Worm (Caenorhabditis elegans): ENCODE results near the gene ttr-42.
A peak's percentile ranks its signal among the peaks of the same experiment; 100 is the strongest.

Gene ttr-42

ce11 chrX:2553433-2553860 lies 24.1 kb upstream of the ttr-42 start (continued):
- TF ChIP-seq vab-7 (GFP tag; IDR thresholded peaks at IDR 0.05) = peak; percentile 82
- TF ChIP-seq nhr-42 (GFP tag; IDR thresholded peaks at IDR 0.05) = peak; percentile 55; the same call in 1 of the 2 replicates
- TF ChIP-seq ctbp-1 (GFP tag; IDR thresholded peaks at IDR 0.05) = peak; percentile 77
- no peak for TF ChIP-seq fos-1 (tag; optimal IDR thresholded peaks at IDR 0.05)
- peak; percentile 92 for TF ChIP-seq lim-7 (GFP tag; IDR thresholded peaks at IDR 0.05)
- peak; percentile 60; the same call in 1 of the 2 replicates for TF ChIP-seq Y75B8A.6 (GFP tag; IDR thresholded peaks at IDR 0.05)
- TF ChIP-seq dmd-6 (GFP tag; IDR thresholded peaks at IDR 0.05) = peak; percentile 60
- peak; percentile 75 for TF ChIP-seq spr-1 (tag; optimal IDR thresholded peaks at IDR 0.05)
- TF ChIP-seq F37D6.2 (tag; optimal IDR thresholded peaks at IDR 0.05) = peak; percentile 60
- TF ChIP-seq set-16 (GFP tag; IDR thresholded peaks at IDR 0.05) = peak; percentile 28; the same call in 1 of the 2 replicates
- TF ChIP-seq ceh-32 (tag; optimal IDR thresholded peaks at IDR 0.05; ENCODE audit: poor library complexity) = no peak
- no peak for TF ChIP-seq jun-1 (tag; optimal IDR thresholded peaks at IDR 0.05)
- peak; percentile 66 for TF ChIP-seq Y48G9A.11 (GFP tag; IDR thresholded peaks at IDR 0.05)
- no peak for TF ChIP-seq ztf-11 (tag; optimal IDR thresholded peaks at IDR 0.05)
- peak; percentile 70 for TF ChIP-seq dmd-8 (GFP tag; IDR thresholded peaks at IDR 0.05)
- TF ChIP-seq lir-3 (tag; optimal IDR thresholded peaks at IDR 0.05) = peak; percentile 76
- TF ChIP-seq lin-13 (GFP tag; optimal IDR thresholded peaks at IDR 0.05) = peak; percentile 53
- peak; percentile 75 for TF ChIP-seq sdz-12 (GFP tag; optimal IDR thresholded peaks at IDR 0.05)
- TF ChIP-seq lin-29 (GFP tag; IDR thresholded peaks at IDR 0.05) = peak; percentile 48; the same call in 1 of the 2 replicates
- TF ChIP-seq egl-27 (tag; optimal IDR thresholded peaks at IDR 0.05) = no peak
- TF ChIP-seq dpl-1 (GFP tag; optimal IDR thresholded peaks at IDR 0.05) = peak; percentile 17
- peak; percentile 62 for TF ChIP-seq gei-8 (GFP tag; optimal IDR thresholded peaks at IDR 0.05)
- peak; percentile 81 for TF ChIP-seq F26F4.8 (GFP tag; conservative IDR thresholded peaks at IDR 0.05)
- peak; percentile 41 for TF ChIP-seq T20F7.1 (GFP tag; optimal IDR thresholded peaks at IDR 0.05)
- peak; percentile 52 for TF ChIP-seq duxl-1 (tag; optimal IDR thresholded peaks at IDR 0.05; ENCODE audit: poor library complexity)
- TF ChIP-seq zip-11 (GFP tag; IDR thresholded peaks at IDR 0.05) = peak; percentile 56; the same call in 1 of the 2 replicates
- TF ChIP-seq D1046.2 (GFP tag; IDR thresholded peaks at IDR 0.05) = peak; percentile 73; the same call in 1 of the 2 replicates
- peak in 1 of 2 experiments; percentile 45 for TF ChIP-seq hif-1 (tag; optimal IDR thresholded peaks at IDR 0.05)
- no peak for TF ChIP-seq daf-12 (tag; optimal IDR thresholded peaks at IDR 0.05)
- TF ChIP-seq nhr-48 (tag; optimal IDR thresholded peaks at IDR 0.05) = peak; percentile 78
- TF ChIP-seq dmd-9 (GFP tag; IDR thresholded peaks at IDR 0.05) = peak; percentile 58; the same call in 1 of the 2 replicates
- 0 out of 2 replicates have a peak, but pooled peaks have one; percentile 65 for TF ChIP-seq F44E2.7 (GFP tag; IDR thresholded peaks at IDR 0.05)
- TF ChIP-seq nhr-77 (tag; optimal IDR thresholded peaks at IDR 0.05) = peak; percentile 16
- peak; percentile 81; the same call in 1 of the 2 replicates for TF ChIP-seq lin-1 (GFP tag; IDR thresholded peaks at IDR 0.05)
- TF ChIP-seq attf-4 (tag; optimal IDR thresholded peaks at IDR 0.05) = no peak
- no peak for TF ChIP-seq nhr-6 (tag; optimal IDR thresholded peaks at IDR 0.05)
- peak; percentile 83 for TF ChIP-seq T26A8.4 (GFP tag; IDR thresholded peaks at IDR 0.05)
- TF ChIP-seq Y105C5A.15 (GFP tag; IDR thresholded peaks at IDR 0.05) = 0 out of 2 replicates have a peak, but pooled peaks have one; percentile 19
- TF ChIP-seq egl-43 (GFP tag; IDR thresholded peaks at IDR 0.05) = peak; percentile 94
- TF ChIP-seq mxl-2 (GFP tag; conservative IDR thresholded peaks at IDR 0.05) = no peak
- no peak for TF ChIP-seq skn-1 (tag; optimal IDR thresholded peaks at IDR 0.05)
- no peak for TF ChIP-seq lin-39 (tag; optimal IDR thresholded peaks at IDR 0.05)
- peak; percentile 97 for TF ChIP-seq aha-1 (tag)
- peak; percentile 60 for TF ChIP-seq ztf-7 (tag; optimal IDR thresholded peaks at IDR 0.05)
- TF ChIP-seq ces-1 (GFP tag; optimal IDR thresholded peaks at IDR 0.05) = no peak
- peak; percentile 77 for TF ChIP-seq lin-38 (GFP tag; IDR thresholded peaks at IDR 0.05)
- TF ChIP-seq ceh-62 (tag; optimal IDR thresholded peaks at IDR 0.05) = no peak
- TF ChIP-seq unc-130 (GFP tag; optimal IDR thresholded peaks at IDR 0.05) = peak; percentile 25
- TF ChIP-seq unc-39 (tag; optimal IDR thresholded peaks at IDR 0.05) = no peak
- peak; percentile 88 for TF ChIP-seq madf-9 (GFP tag; conservative IDR thresholded peaks at IDR 0.05)
- TF ChIP-seq rbr-2 (tag; optimal IDR thresholded peaks at IDR 0.05) = peak; percentile 84
- TF ChIP-seq aly-2 (tag; optimal IDR thresholded peaks at IDR 0.05) = no peak

All from whole organism, L4 larva.